Worm (Caenorhabditis elegans): ENCODE results near the gene Y53F4B.21.
"Not testable (repeated sequence)": the region's sequence is repeated elsewhere in the genome, so short reads cannot be mapped to it uniquely, and the experiment has no call there.

DNA sequence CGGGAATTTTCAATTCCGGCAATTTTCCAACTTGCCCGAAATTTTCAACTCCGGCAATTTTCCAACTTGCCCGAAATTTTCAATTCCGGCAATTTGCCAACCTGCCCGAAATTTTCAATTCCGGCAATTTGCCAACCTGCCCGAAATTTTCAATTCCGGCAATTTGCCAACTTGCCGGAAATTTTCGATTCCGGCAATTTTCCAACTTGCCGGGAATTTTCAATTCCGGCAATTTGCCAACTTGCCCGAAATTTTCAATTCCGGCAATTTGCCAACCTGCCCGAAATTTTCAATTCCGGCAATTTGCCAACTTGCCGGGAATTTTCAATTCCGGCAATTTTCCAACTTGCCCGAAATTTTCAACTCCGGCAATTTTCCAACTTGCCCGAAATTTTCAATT lies 6.3 kb downstream of the Y53F4B.21 start:
- not testable (repeated sequence) for TF ChIP-seq nhr-77 (tag; optimal IDR thresholded peaks at IDR 0.05); fos-1 (tag; optimal IDR thresholded peaks at IDR 0.05); mep-1 (tag; optimal IDR thresholded peaks at IDR 0.05); nhr-6 (tag; optimal IDR thresholded peaks at IDR 0.05); mdl-1 (tag; optimal IDR thresholded peaks at IDR 0.05); mxl-3 (GFP tag; optimal IDR thresholded peaks at IDR 0.05); unc-130 (GFP tag; optimal IDR thresholded peaks at IDR 0.05); dmd-8 (GFP tag; IDR thresholded peaks at IDR 0.05); F26F4.8 (GFP tag; conservative IDR thresholded peaks at IDR 0.05); R02D3.7 (tag; optimal IDR thresholded peaks at IDR 0.05)

Measured in whole organism, L4 larva.